Fruit fly (Drosophila melanogaster) whole organism, wandering third instar larva: ENCODE measurements around the gene CG7519.

ENCODE experiments used
- Abd-B ChIP-seq: fragments of >200 bp; optimal IDR thresholded peaks from 2 replicates; lab custom pipeline; 2017; ENCODE audit warnings: missing biosample characterization, missing genetic modification characterization
- Jra ChIP-seq: sonication (Bioruptor generic); optimal IDR thresholded peaks from 2 replicates; lab custom pipeline; 2016; ENCODE audit warnings: missing biosample characterization, missing genetic modification characterization
- Mio ChIP-seq: sonication (Bioruptor generic); optimal IDR thresholded peaks from 2 replicates; lab custom pipeline; 2016; ENCODE audit warnings: missing biosample characterization, missing genetic modification characterization

dm6 chr3L:21445704-21446103, 47.2 kb upstream of the CG7519 start, which contains the start of gene Syx7:
- TF ChIP-seq Abd-B (GFP tag; lab: Kevin White, UChicago): no peak
- no peak for TF ChIP-seq Mio (GFP tag; lab: Kevin White, UChicago)
- TF ChIP-seq Jra (GFP tag; lab: Kevin White, UChicago): no peak
